Worm (Caenorhabditis elegans) whole organism, L2 larva: ENCODE measurements around the gene C14C6.3.

Experiments used
- blmp-1 ChIP-seq: sonication (generic microtip); optimal IDR thresholded peaks from 2 replicates; lab custom pipeline; 2017; ENCODE audit warnings: missing genetic modification characterization, mild to moderate bottlenecking, missing compliant biosample characterization, antibody characterized with exemption, moderate library complexity; ENCODE audit not compliant: insufficient read depth
- egl-27 ChIP-seq: sonication (generic microtip); optimal IDR thresholded peaks from 3 replicates; lab custom pipeline; 2017; ENCODE audit warnings: missing biosample characterization, missing genetic modification reagents, missing genetic modification characterization
- elt-3 ChIP-seq: sonication (generic microtip); optimal IDR thresholded peaks from 2 replicates; lab custom pipeline; 2017; ENCODE audit warnings: missing biosample characterization, missing genetic modification characterization
- nhr-11 ChIP-seq: fragments of 150-350 bp; optimal IDR thresholded peaks from 2 replicates; lab custom pipeline; 2014; ENCODE audit warnings: missing biosample characterization, missing genetic modification characterization
- nhr-129 ChIP-seq: fragments of 150-350 bp; optimal IDR thresholded peaks from 2 replicates; lab custom pipeline; 2014; ENCODE audit warnings: missing biosample characterization, missing genetic modification characterization
- nhr-21 ChIP-seq: fragments of 150-350 bp; optimal IDR thresholded peaks from 2 replicates; lab custom pipeline; 2014; ENCODE audit warnings: missing biosample characterization, missing genetic modification characterization
- nhr-237 ChIP-seq: fragments of 150-350 bp; optimal IDR thresholded peaks from 2 replicates; lab custom pipeline; 2014; ENCODE audit warnings: missing biosample characterization, missing genetic modification characterization
- nhr-25 ChIP-seq: fragments of 150-350 bp; sonication (generic microtip); optimal IDR thresholded peaks from 3 replicates; lab custom pipeline; 2014; ENCODE audit warnings: missing biosample characterization, missing genetic modification characterization
- sma-9 ChIP-seq, 2 experiments: fragments of 150-350 bp in 1 of 2; sonication (generic microtip) in 1 of 2; optimal IDR thresholded peaks; 2 replicates each; lab custom pipeline; 2014 to 2016; ENCODE audit warnings: missing genetic modification characterization in 2 of 2, mild to moderate bottlenecking in 1 of 2, missing biosample characterization in 1 of 2, missing compliant biosample characterization in 1 of 2, missing genetic modification reagents in 1 of 2, moderate library complexity in 1 of 2
- unc-39 ChIP-seq: fragments of 150-350 bp; optimal IDR thresholded peaks from 2 replicates; lab custom pipeline; 2014; ENCODE audit warnings: missing biosample characterization, missing genetic modification characterization

DNA sequence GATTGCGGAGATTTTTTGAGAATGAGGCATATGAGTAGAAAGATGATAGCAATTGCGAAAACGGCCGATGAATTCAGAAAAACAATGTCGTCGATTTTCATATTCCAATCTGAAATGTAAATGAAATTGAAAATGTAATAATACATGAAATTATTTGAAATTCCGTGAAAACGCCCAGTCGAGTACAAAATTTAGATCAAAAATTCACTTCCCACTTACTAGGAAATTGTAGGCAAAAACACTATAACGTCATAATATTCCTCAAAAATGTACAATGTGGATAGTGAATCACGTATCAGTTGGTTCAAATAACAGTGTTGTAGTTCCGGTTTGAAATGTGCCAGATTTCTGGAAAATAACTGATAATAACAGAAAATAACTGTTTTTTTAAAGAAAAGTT lies 42.0 kb upstream of the C14C6.3 start, which contains the start of gene str-256:
- TF ChIP-seq nhr-11 (tag; lab: Kevin White, UChicago) (no peak), unc-39 (tag; lab: Kevin White, UChicago) (no peak), sma-9 (GFP tag; optimal IDR thresholded peaks at IDR 0.05; lab: Kevin White, UChicago) (no peak), sma-9 (tag; optimal IDR thresholded peaks at IDR 0.05; lab: Kevin White, UChicago) (no peak), nhr-237 (tag; lab: Kevin White, UChicago) (no peak), egl-27 (tag; lab: Kevin White, UChicago) (no peak), blmp-1 (no peak), nhr-129 (no peak), nhr-21 (tag; lab: Kevin White, UChicago) (no peak), nhr-25 (tag; lab: Kevin White, UChicago) (no peak), elt-3 (no peak)
